Worm (Caenorhabditis elegans) whole organism, early embryonic: ENCODE measurements around the gene kcc-3.

Experiments used
- B0310.2 ChIP-seq: sonication (generic microtip); optimal IDR thresholded peaks from 2 replicates; lab custom pipeline; 2016; ENCODE audit warnings: mild to moderate bottlenecking, missing genetic modification characterization, missing compliant biosample characterization
- F13C5.2 ChIP-seq: sonication (generic microtip); optimal IDR thresholded peaks from 2 replicates; lab custom pipeline; 2017; ENCODE audit warnings: mild to moderate bottlenecking, missing genetic modification characterization, inconsistent platforms, missing compliant biosample characterization
- aly-1 ChIP-seq: sonication (generic microtip); optimal IDR thresholded peaks from 2 replicates; lab custom pipeline; 2016; ENCODE audit warnings: missing genetic modification characterization, missing compliant biosample characterization
- ama-1 ChIP-seq: fragments of 150-350 bp; optimal IDR thresholded peaks from 2 replicates; lab custom pipeline; 2014
- ceh-13 ChIP-seq: fragments of 200-800 bp; sonication (Bioruptor generic); optimal IDR thresholded peaks from 2 replicates; lab custom pipeline; 2018; ENCODE audit warnings: mild to moderate bottlenecking, missing genetic modification characterization, missing compliant biosample characterization
- ceh-36 ChIP-seq: sonication (generic microtip); optimal IDR thresholded peaks from 2 replicates; lab custom pipeline; 2016; ENCODE audit warnings: missing genetic modification characterization, inconsistent platforms, missing compliant biosample characterization
- ets-7 ChIP-seq: sonication (generic microtip); optimal IDR thresholded peaks from 2 replicates; lab custom pipeline; 2016; ENCODE audit warnings: missing genotype, missing genetic modification characterization, missing compliant biosample characterization
- flt-1 ChIP-seq: fragments of 200-800 bp; sonication (Bioruptor generic); IDR thresholded peaks from 2 replicates; pipeline ENCODE4 v1.3.6; 2022; ENCODE audit warnings: missing genetic modification characterization, missing compliant biosample characterization
- hmbx-1 ChIP-seq: sonication (generic microtip); optimal IDR thresholded peaks from 2 replicates; lab custom pipeline; 2016; ENCODE audit warnings: mild to moderate bottlenecking, missing genetic modification characterization, missing compliant biosample characterization
- hmg-4 ChIP-seq: fragments of 200-800 bp; sonication (Bioruptor generic); optimal IDR thresholded peaks from 2 replicates; lab custom pipeline; 2018; ENCODE audit warnings: mild to moderate bottlenecking, missing genetic modification characterization, missing compliant biosample characterization
- hnd-1 ChIP-seq: sonication (generic microtip); optimal IDR thresholded peaks from 2 replicates; lab custom pipeline; 2016; ENCODE audit warnings: missing genetic modification characterization, missing compliant biosample characterization
- pes-1 ChIP-seq: fragments of 200-800 bp; sonication (Bioruptor generic); IDR thresholded peaks from 2 replicates; pipeline ENCODE4 v1.3.6; 2022; ENCODE audit warnings: missing genetic modification reagents, missing genetic modification characterization, missing compliant biosample characterization
- scrt-1 ChIP-seq: fragments of 200-800 bp; sonication (Bioruptor generic); IDR thresholded peaks from 2 replicates; pipeline ENCODE4 v1.3.6; 2022; ENCODE audit warnings: missing genetic modification characterization, missing compliant biosample characterization
- sea-1 ChIP-seq: fragments of 200-800 bp; sonication (Bioruptor generic); conservative IDR thresholded peaks from 2 replicates; pipeline ENCODE4 v1.3.6; 2022; ENCODE audit warnings: missing genetic modification characterization, missing compliant biosample characterization
- tbx-11 ChIP-seq: fragments of 200-800 bp; sonication (Bioruptor generic); IDR thresholded peaks from 2 replicates; pipeline ENCODE4 v1.3.6; 2022; ENCODE audit warnings: missing genetic modification characterization, missing compliant biosample characterization
- tbx-37 ChIP-seq: fragments of 200-800 bp; sonication (Bioruptor generic); conservative IDR thresholded peaks from 2 replicates; pipeline ENCODE4 v1.3.6; 2022; ENCODE audit warnings: missing genetic modification reagents, missing genetic modification characterization, missing compliant biosample characterization
- tra-4 ChIP-seq: sonication (generic microtip); optimal IDR thresholded peaks from 2 replicates; lab custom pipeline; 2017; ENCODE audit warnings: missing genetic modification characterization, missing compliant biosample characterization

kcc-3 gene

DNA sequence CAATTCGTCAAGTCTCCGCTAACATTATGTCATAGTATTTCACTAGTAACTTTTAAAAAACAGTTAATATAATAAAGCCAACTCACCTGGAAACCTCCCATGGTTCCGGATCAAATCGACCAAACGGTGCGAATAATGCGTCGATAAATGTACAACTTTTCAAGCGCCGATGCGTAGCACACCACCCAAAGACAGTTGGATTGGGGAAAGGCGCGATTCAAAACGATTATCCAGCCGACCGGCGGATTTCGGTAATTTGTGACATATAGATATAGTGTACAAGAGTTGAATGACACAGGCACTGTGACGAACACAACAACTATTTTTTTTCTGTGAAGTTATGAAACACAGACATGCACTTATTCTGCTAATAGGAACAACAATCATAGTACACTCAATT is at the start of gene kcc-3:
kcc-3 (minus strand) TSS at position 101 of the 400 bp plus-strand sequence.
- no peak for TF ChIP-seq hnd-1 (tag; lab: Kevin White, UChicago)
- no peak for TF ChIP-seq ceh-36 (tag; lab: Kevin White, UChicago)
- no peak for TF ChIP-seq tra-4 (tag; lab: Kevin White, UChicago)
- no peak for TF ChIP-seq tbx-11
- no peak for TF ChIP-seq ama-1 (lab: Kevin White, UChicago)
- no peak for TF ChIP-seq B0310.2 (tag; lab: Kevin White, UChicago)
- no peak for TF ChIP-seq scrt-1 (GFP tag; lab: Robert Waterston, UW)
- no peak for TF ChIP-seq aly-1
- no peak for TF ChIP-seq ceh-13
- no peak for TF ChIP-seq flt-1 (GFP tag; lab: Robert Waterston, UW)
- TF ChIP-seq ets-7, result no peak
- TF ChIP-seq pes-1 (GFP tag; lab: Robert Waterston, UW), result no peak
- no peak for TF ChIP-seq hmbx-1 (tag; lab: Kevin White, UChicago)
- no peak for TF ChIP-seq tbx-37 (GFP tag; lab: Robert Waterston, UW)

DNA sequence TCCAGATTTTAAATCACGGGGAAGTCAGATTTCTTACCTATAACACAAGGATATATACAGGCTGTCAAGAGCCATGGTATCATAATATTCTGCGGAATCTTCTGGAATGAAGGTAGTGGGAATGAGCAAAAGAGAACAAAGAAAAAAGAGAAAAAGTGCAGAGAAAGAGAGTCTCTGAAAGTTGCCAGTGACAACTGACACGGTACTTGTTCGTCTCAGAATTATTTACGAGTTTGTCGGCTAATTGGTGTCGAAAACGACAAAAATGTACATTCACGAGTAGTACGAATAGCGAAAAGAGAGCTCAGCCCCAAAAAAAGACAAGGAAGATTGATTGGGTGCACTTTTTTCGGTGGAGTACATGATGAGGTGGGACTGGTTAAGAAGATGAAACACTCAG is 48.9 kb upstream of the kcc-3 start, which contains the start of gene cah-2:
cah-2 (minus strand) TSS at position 101 of the 400 bp plus-strand sequence.
- TF ChIP-seq ama-1 (lab: Kevin White, UChicago), result no peak
- no peak for TF ChIP-seq ceh-36 (tag; lab: Kevin White, UChicago)
- no peak for TF ChIP-seq sea-1
- TF ChIP-seq F13C5.2 (tag; lab: Kevin White, UChicago), result no peak
- no peak for TF ChIP-seq hmbx-1 (tag; lab: Kevin White, UChicago)
- no peak for TF ChIP-seq scrt-1 (GFP tag; lab: Robert Waterston, UW)

- TF ChIP-seq sea-1 (peak; percentile 81), ceh-13 (no peak), ceh-36 (tag; lab: Kevin White, UChicago) (peak; percentile 17), scrt-1 (GFP tag; lab: Robert Waterston, UW) (peak; percentile 29; the same call in 1 of the 2 replicates), tbx-37 (GFP tag; lab: Robert Waterston, UW) (peak; percentile 44; the same call in 1 of the 2 replicates), B0310.2 (tag; lab: Kevin White, UChicago) (no peak), aly-1 (no peak), hmg-4 (GFP tag; lab: Kevin White, UChicago) (no peak), F13C5.2 (tag; lab: Kevin White, UChicago) (peak; percentile 25), pes-1 (GFP tag; lab: Robert Waterston, UW) (peak; percentile 62; the same call in 1 of the 2 replicates), ets-7 (peak; percentile 34)
Measured at ce11 chrII:7478487-7479234, 44.6 kb upstream of the kcc-3 start, which contains the start of the genes aka-1 and ubc-6. TSS of gene aka-1 (minus strand) at chrII:7478537. TSS of gene ubc-6 (plus strand) at chrII:7479187.

ce11 chrII:7469318-7469717 is 35.2 kb upstream of the kcc-3 start:
- no peak for TF ChIP-seq ets-7
- TF ChIP-seq scrt-1 (GFP tag; lab: Robert Waterston, UW), result no peak
- no peak for TF ChIP-seq tbx-37 (GFP tag; lab: Robert Waterston, UW)
- no peak for TF ChIP-seq hmbx-1 (tag; lab: Kevin White, UChicago)
- no peak for TF ChIP-seq tra-4 (tag; lab: Kevin White, UChicago)
- TF ChIP-seq ceh-13, result no peak
- no peak for TF ChIP-seq ama-1 (lab: Kevin White, UChicago)
- TF ChIP-seq flt-1 (GFP tag; lab: Robert Waterston, UW), result no peak
- TF ChIP-seq pes-1 (GFP tag; lab: Robert Waterston, UW), result no peak
- no peak for TF ChIP-seq sea-1
- no peak for TF ChIP-seq aly-1
- TF ChIP-seq F13C5.2 (tag; lab: Kevin White, UChicago), result no peak
- TF ChIP-seq tbx-11, result no peak
- TF ChIP-seq hmg-4 (GFP tag; lab: Kevin White, UChicago), result no peak
- TF ChIP-seq hnd-1 (tag; lab: Kevin White, UChicago), result no peak
- TF ChIP-seq ceh-36 (tag; lab: Kevin White, UChicago), result no peak
- no peak for TF ChIP-seq B0310.2 (tag; lab: Kevin White, UChicago)

- TF ChIP-seq scrt-1 (GFP tag; lab: Robert Waterston, UW), result no peak
- no peak for TF ChIP-seq B0310.2 (tag; lab: Kevin White, UChicago)
- TF ChIP-seq ets-7, result no peak
- no peak for TF ChIP-seq ceh-13
- TF ChIP-seq flt-1 (GFP tag; lab: Robert Waterston, UW), result no peak
Measured at ce11 chrII:7465519-7465918, 31.4 kb upstream of the kcc-3 start, which contains the start of gene sro-1. TSS of gene sro-1 (minus strand) at chrII:7465619.

DNA sequence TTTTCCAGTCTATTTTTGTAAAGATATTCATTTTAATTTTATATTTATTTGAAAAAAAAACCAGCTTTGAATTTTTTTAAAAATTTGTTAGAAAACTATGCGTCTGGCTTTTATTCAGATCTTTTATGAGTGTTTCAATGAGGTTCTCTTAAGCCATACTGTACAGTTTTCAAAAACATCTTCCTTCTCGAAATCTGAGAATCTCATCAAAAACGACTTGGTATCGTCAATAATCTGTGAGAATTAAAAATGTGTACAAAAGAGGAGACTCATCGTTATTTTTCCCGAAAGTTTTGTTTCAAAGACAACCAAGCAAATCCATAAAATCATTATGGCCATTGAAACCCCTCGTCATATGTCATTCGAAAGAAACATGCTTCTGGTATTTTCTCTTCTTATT is 25.1 kb upstream of the kcc-3 start, which contains the start of gene D1022.2:
D1022.2 (plus strand) TSS at position 301 of the 400 bp plus-strand sequence.
- TF ChIP-seq F13C5.2 (tag; lab: Kevin White, UChicago) (no peak), ama-1 (lab: Kevin White, UChicago) (no peak), scrt-1 (GFP tag; lab: Robert Waterston, UW) (no peak), hmg-4 (GFP tag; lab: Kevin White, UChicago) (no peak), ceh-36 (tag; lab: Kevin White, UChicago) (no peak), tra-4 (tag; lab: Kevin White, UChicago) (no peak), aly-1 (no peak), flt-1 (GFP tag; lab: Robert Waterston, UW) (no peak), sea-1 (no peak)

DNA sequence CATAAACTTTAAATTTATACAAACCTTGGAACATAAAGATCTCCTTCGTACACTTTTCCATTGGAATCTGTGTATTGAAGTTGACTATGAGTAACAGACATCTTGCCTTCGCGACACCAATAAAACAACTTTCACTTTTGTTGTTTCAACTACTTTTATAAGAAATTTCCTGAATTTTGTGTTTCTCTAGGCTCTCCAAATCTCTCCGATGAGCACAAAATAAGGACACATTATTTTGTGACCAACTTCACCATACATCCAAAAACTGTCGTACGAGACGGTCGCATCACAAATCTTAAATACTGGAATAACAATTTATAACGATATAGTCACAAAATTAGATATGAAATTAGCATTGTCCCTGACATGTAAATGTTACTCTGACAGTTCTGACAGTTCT is 24.6 kb upstream of the kcc-3 start, which contains the start of gene D1022.5:
D1022.5 (minus strand) TSS at position 101 of the 400 bp plus-strand sequence.
- no peak for TF ChIP-seq ceh-36 (tag; lab: Kevin White, UChicago)
- no peak for TF ChIP-seq tra-4 (tag; lab: Kevin White, UChicago)
- no peak for TF ChIP-seq pes-1 (GFP tag; lab: Robert Waterston, UW)
- no peak for TF ChIP-seq tbx-11
- TF ChIP-seq F13C5.2 (tag; lab: Kevin White, UChicago), result no peak
- TF ChIP-seq aly-1, result no peak
- no peak for TF ChIP-seq hmg-4 (GFP tag; lab: Kevin White, UChicago)
- TF ChIP-seq ama-1 (lab: Kevin White, UChicago), result no peak
- TF ChIP-seq ceh-13, result no peak
- no peak for TF ChIP-seq B0310.2 (tag; lab: Kevin White, UChicago)
